Worm (Caenorhabditis elegans): ENCODE measurements around the gene C04E12.2.
"Not testable (repeated sequence)": the region's sequence is repeated elsewhere in the genome, so short reads cannot be mapped to it uniquely, and the experiment has no call there.

C04E12.2 gene

DNA sequence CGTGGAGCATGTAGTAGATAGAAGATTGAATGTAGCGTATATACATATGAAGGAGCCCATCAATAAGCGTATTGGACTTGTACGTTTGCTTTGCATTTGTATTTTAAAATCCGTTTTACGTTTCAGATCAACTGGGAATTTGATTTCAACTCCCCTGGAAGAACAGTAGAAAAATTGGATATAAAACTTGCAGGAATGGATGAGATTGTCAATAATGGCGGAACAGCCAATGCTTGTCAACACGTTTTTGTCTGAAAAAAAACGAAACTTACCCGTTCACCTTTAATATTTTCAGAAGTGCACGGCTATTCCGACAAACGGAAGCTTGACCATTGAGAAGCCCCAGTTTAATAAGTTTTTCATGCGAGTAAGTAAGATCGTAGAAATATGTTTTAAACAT is at the start of gene C04E12.2:
Gene C04E12.2 (plus strand): TSS at position 301 of the 400 bp plus-strand sequence.
- not testable (repeated sequence) for TF ChIP-seq nhr-76, ceh-28, zag-1 (tag; optimal IDR thresholded peaks at IDR 0.05)

DNA sequence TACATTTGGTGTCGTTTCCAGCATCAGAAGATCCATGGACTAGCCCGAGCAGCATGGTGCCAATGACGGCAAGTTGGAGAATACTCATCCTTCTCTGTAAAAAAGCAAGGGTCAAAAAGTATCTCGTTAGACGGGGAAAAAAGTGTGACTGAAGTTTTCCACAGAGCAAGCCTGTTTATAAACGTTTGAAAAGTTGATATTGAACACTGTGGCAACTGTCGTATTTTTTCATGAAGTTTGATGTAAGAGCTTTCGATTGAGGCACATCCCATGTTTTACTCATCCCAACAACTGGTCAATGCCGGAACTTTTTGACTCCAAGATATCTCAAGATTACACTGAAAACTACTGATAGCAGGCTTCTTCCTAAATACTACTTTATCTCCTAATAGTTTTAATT is 48.9 kb upstream of the C04E12.2 start, which contains the start of gene F35F10.13:
Gene F35F10.13 (minus strand): TSS at position 101 of the 400 bp plus-strand sequence.
- no peak for TF ChIP-seq ceh-16 (tag; optimal IDR thresholded peaks at IDR 0.05)
- no peak for TF ChIP-seq fkh-10 (GFP tag; optimal IDR thresholded peaks at IDR 0.05)
- no peak for TF ChIP-seq nhr-67 (tag; optimal IDR thresholded peaks at IDR 0.05)
- no peak for TF ChIP-seq daf-12 (tag; optimal IDR thresholded peaks at IDR 0.05)
- TF ChIP-seq snpc-4 (tag; optimal IDR thresholded peaks at IDR 0.05) = no peak
- TF ChIP-seq egl-27 (tag; optimal IDR thresholded peaks at IDR 0.05) = no peak
- no peak for TF ChIP-seq aly-2 (tag; optimal IDR thresholded peaks at IDR 0.05)

DNA sequence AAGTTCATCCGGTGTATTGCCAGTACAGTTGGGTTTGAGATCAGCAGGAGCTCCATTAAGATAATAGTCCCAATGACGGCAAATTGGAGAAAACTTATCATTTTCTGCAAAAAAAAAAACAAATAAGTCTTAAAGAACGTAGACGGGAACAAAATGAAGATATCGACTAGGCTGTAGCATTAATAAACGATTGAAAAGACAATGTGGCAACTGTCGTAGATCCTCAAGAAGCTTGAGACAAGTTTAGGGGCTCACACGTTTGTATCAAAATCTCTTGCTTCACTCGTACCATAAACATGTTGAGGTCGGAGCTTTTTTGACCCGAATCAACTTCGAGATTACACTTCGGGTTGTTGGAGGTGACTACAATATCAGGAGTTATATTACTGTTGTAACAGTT is 47.9 kb upstream of the C04E12.2 start, which contains the start of gene F35F10.14:
Gene F35F10.14 (minus strand): TSS at position 101 of the 400 bp plus-strand sequence.
- TF ChIP-seq nhr-11 (tag; optimal IDR thresholded peaks at IDR 0.05) (no peak), lsy-12 (tag; optimal IDR thresholded peaks at IDR 0.05) (no peak), pha-4 (tag; optimal IDR thresholded peaks at IDR 0.05) (no peak), eor-1 (tag; optimal IDR thresholded peaks at IDR 0.05) (no peak), ceh-28 (tag; optimal IDR thresholded peaks at IDR 0.05) (no peak), aly-2 (tag; optimal IDR thresholded peaks at IDR 0.05) (no peak), ztf-11 (tag; optimal IDR thresholded peaks at IDR 0.05) (no peak), ceh-82 (tag; optimal IDR thresholded peaks at IDR 0.05) (no peak), nhr-12 (tag; optimal IDR thresholded peaks at IDR 0.05) (no peak), lin-39 (tag; optimal IDR thresholded peaks at IDR 0.05) (no peak), ceh-9 (tag; optimal IDR thresholded peaks at IDR 0.05) (no peak), zag-1 (tag; optimal IDR thresholded peaks at IDR 0.05) (no peak), nhr-43 (tag; optimal IDR thresholded peaks at IDR 0.05; ENCODE audit: poor library complexity, severe bottlenecking) (no peak), ceh-16 (tag; optimal IDR thresholded peaks at IDR 0.05) (no peak), nhr-67 (tag; optimal IDR thresholded peaks at IDR 0.05) (no peak), skn-1 (tag; optimal IDR thresholded peaks at IDR 0.05) (no peak), unc-39 (tag; optimal IDR thresholded peaks at IDR 0.05) (no peak)

DNA sequence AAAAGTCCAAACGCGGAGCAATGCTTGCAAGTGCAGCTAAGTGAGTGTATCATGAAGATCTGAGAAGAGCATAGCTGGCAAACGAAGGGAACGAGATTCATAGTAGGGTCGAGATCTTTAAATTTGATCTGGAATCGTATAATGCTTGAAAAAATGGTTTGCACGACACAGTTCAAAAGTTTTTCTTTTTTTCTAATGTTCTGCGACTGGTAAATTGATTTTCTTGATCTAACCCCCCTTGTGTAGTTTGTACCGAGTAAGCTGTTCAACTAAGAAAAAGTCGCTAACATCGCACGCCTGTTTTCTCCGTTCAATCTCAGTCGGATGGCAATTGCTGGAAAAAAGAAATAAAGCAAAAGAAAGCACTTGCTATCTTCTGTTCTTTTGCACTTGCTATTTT is 47.4 kb upstream of the C04E12.2 start, which contains the start of gene C17B7.14:
Gene C17B7.14 (minus strand): TSS at position 101 of the 400 bp plus-strand sequence.
- TF ChIP-seq aly-2 (tag; optimal IDR thresholded peaks at IDR 0.05) (no peak), ceh-16 (tag; optimal IDR thresholded peaks at IDR 0.05) (no peak), R02D3.7 (tag; optimal IDR thresholded peaks at IDR 0.05) (no peak), hmg-11 (tag; optimal IDR thresholded peaks at IDR 0.05) (no peak), unc-39 (tag; optimal IDR thresholded peaks at IDR 0.05) (no peak), lin-15B (tag; optimal IDR thresholded peaks at IDR 0.05) (no peak), jun-1 (tag; optimal IDR thresholded peaks at IDR 0.05) (no peak)

DNA sequence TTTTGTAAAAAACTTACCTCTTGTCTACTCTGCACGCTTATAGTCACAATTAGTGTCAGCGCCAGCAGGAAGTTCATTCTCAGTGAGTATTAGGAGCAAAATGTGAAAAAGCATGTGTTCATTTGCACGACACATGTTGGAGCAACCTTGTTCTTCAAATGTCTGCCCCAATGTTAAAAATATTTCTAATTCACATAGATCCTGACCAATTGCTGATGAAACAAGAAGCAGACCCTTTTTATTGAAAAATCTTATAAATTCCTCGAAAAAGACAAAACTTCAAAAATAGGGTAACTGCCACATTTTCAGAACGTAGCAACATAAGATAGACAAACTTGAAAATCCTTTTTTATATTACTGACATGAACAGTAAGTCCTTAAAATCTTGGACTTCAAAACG is 43.7 kb upstream of the C04E12.2 start, which contains the start of gene C17B7.8:
Gene C17B7.8 (minus strand): TSS at position 101 of the 400 bp plus-strand sequence.
- no peak for TF ChIP-seq lin-39 (tag; optimal IDR thresholded peaks at IDR 0.05)
- no peak for TF ChIP-seq eor-1 (tag; optimal IDR thresholded peaks at IDR 0.05)
- TF ChIP-seq mml-1 (tag; optimal IDR thresholded peaks at IDR 0.05) = no peak
- no peak for TF ChIP-seq aly-2 (tag; optimal IDR thresholded peaks at IDR 0.05)
- TF ChIP-seq jun-1 (tag; optimal IDR thresholded peaks at IDR 0.05) = no peak
- no peak for TF ChIP-seq nfya-1 (tag; optimal IDR thresholded peaks at IDR 0.05; ENCODE audit: insufficient read depth)
- TF ChIP-seq nhr-12 (tag; optimal IDR thresholded peaks at IDR 0.05) = no peak
- no peak for TF ChIP-seq egl-5 (tag; optimal IDR thresholded peaks at IDR 0.05)
- TF ChIP-seq elt-2 (tag; optimal IDR thresholded peaks at IDR 0.05) = no peak
- TF ChIP-seq lsy-12 (tag; optimal IDR thresholded peaks at IDR 0.05) = no peak
- no peak for TF ChIP-seq ama-1 (optimal IDR thresholded peaks at IDR 0.05)

DNA sequence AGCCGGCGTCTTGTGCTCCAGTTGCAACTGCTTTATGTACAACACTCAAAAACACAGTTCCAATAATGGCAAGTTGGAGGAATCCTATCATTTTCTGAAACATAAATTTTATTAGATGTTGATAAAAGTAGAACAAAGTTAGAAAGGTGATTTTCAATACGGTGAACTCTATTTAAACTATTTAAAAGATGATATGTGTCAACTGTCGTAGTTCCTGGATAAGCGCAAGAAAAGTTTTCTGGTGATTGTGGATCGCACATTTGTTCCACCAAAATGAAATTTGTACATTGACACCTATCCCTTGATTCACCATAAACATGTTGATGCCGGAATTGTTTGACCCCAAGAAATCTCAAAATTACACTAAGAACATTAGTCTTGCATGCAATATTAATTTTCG is 35.9 kb upstream of the C04E12.2 start, which contains the start of gene C17B7.9:
Gene C17B7.9 (minus strand): TSS at position 101 of the 400 bp plus-strand sequence.
- TF ChIP-seq unc-62 (GFP tag; optimal IDR thresholded peaks at IDR 0.05) (no peak), nhr-77 (tag; optimal IDR thresholded peaks at IDR 0.05) (no peak), nhr-12 (tag; optimal IDR thresholded peaks at IDR 0.05) (no peak), elt-3 (tag; optimal IDR thresholded peaks at IDR 0.05) (no peak), mml-1 (tag; optimal IDR thresholded peaks at IDR 0.05) (no peak), ceh-82 (tag; optimal IDR thresholded peaks at IDR 0.05) (no peak), unc-39 (tag; optimal IDR thresholded peaks at IDR 0.05) (no peak), lin-15B (tag; optimal IDR thresholded peaks at IDR 0.05) (no peak), aly-2 (tag; optimal IDR thresholded peaks at IDR 0.05) (no peak), mdl-1 (tag; optimal IDR thresholded peaks at IDR 0.05) (no peak), hmg-11 (tag; optimal IDR thresholded peaks at IDR 0.05) (no peak)

Data from whole organism, L3 larva.